Fruit fly (Drosophila melanogaster) whole organism, wandering third instar larva: ENCODE data around the gene Lsd-2.
A peak's percentile ranks its signal among the peaks of the same experiment; 100 is the strongest.

Source experiments
- Abd-B ChIP-seq: fragments of >200 bp; optimal IDR thresholded peaks from 2 replicates; lab custom pipeline; 2017; ENCODE audit warnings: missing biosample characterization, missing genetic modification characterization
- CG32264 ChIP-seq: fragments of 200-800 bp; sonication (Bioruptor generic); optimal IDR thresholded peaks from 2 replicates; lab custom pipeline; 2016; ENCODE audit warnings: missing biosample characterization, missing genetic modification characterization
- CG9705 ChIP-seq: fragments of 200-800 bp; sonication (Bioruptor generic); optimal IDR thresholded peaks from 2 replicates; lab custom pipeline; 2018; ENCODE audit warnings: missing biosample characterization, mild to moderate bottlenecking, missing genetic modification characterization
- CrebA ChIP-seq: fragments of 200-800 bp; sonication (Bioruptor generic); optimal IDR thresholded peaks from 2 replicates; lab custom pipeline; 2016; ENCODE audit warnings: missing biosample characterization, mild to moderate bottlenecking, missing genetic modification characterization, borderline replicate concordance
- Dfd ChIP-seq: fragments of >200 bp; optimal IDR thresholded peaks from 2 replicates; lab custom pipeline; 2017; ENCODE audit warnings: missing biosample characterization, missing genetic modification characterization
- Dif ChIP-seq: fragments of 200-275, 200-300 bp; sonication (Bioruptor generic); optimal IDR thresholded peaks from 2 replicates; lab custom pipeline; 2018; ENCODE audit warnings: missing biosample characterization, missing genetic modification characterization; ENCODE audit not compliant: partially characterized antibody
- GATAd ChIP-seq: sonication (Bioruptor generic); optimal IDR thresholded peaks from 2 replicates; lab custom pipeline; 2016; ENCODE audit warnings: missing biosample characterization, missing genetic modification characterization
- HLH106 ChIP-seq: fragments of 200-800 bp; optimal IDR thresholded peaks from 3 replicates; lab custom pipeline; 2019; ENCODE audit warnings: missing biosample characterization, mild to moderate bottlenecking, missing genetic modification characterization, moderate library complexity
- Hnf4 ChIP-seq: fragments of 200-800 bp; sonication (Bioruptor generic); optimal IDR thresholded peaks from 2 replicates; lab custom pipeline; 2016; ENCODE audit warnings: missing biosample characterization, mild to moderate bottlenecking, missing genetic modification characterization
- Hr78 ChIP-seq: fragments of >200 bp; optimal IDR thresholded peaks from 2 replicates; lab custom pipeline; 2017; ENCODE audit warnings: missing biosample characterization, missing genetic modification characterization
- Hr83 ChIP-seq: fragments of 200-300 bp; sonication (Bioruptor generic); optimal IDR thresholded peaks from 2 replicates; lab custom pipeline; 2016; ENCODE audit warnings: missing biosample characterization, mild to moderate bottlenecking, missing genetic modification characterization, moderate library complexity; ENCODE audit not compliant: poor library complexity, severe bottlenecking
- Jra ChIP-seq: sonication (Bioruptor generic); optimal IDR thresholded peaks from 2 replicates; lab custom pipeline; 2016; ENCODE audit warnings: missing biosample characterization, missing genetic modification characterization
- Mio ChIP-seq: sonication (Bioruptor generic); optimal IDR thresholded peaks from 2 replicates; lab custom pipeline; 2016; ENCODE audit warnings: missing biosample characterization, missing genetic modification characterization
- Myc ChIP-seq: fragments of >200 bp; optimal IDR thresholded peaks from 2 replicates; lab custom pipeline; 2017
- N ChIP-seq: fragments of >200 bp; optimal IDR thresholded peaks from 2 replicates; lab custom pipeline; 2018; ENCODE audit warnings: missing biosample characterization, missing external identifiers, missing genetic modification characterization
- OdsH ChIP-seq: fragments of 200-800 bp; sonication (Bioruptor generic); optimal IDR thresholded peaks from 2 replicates; lab custom pipeline; 2016; ENCODE audit warnings: missing biosample characterization, mild to moderate bottlenecking, missing genetic modification characterization
- Rel ChIP-seq, 2 experiments: fragments of 200-800 bp; sonication (Bioruptor generic) in 1 of 2; optimal IDR thresholded peaks; 2 replicates in 1 of 2; 3 replicates in 1 of 2; lab custom pipeline; 2016 to 2019; ENCODE audit warnings: mild to moderate bottlenecking in 2 of 2, missing biosample characterization in 2 of 2, missing genetic modification characterization in 2 of 2, moderate library complexity in 1 of 2
- Vsx2 ChIP-seq: fragments of 200-300, 225-300 bp; sonication (Bioruptor generic); optimal IDR thresholded peaks from 2 replicates; lab custom pipeline; 2018; ENCODE audit warnings: missing biosample characterization, missing genetic modification characterization; ENCODE audit not compliant: partially characterized antibody
- br ChIP-seq: fragments of 200-800 bp; sonication (Bioruptor generic); optimal IDR thresholded peaks from 2 replicates; lab custom pipeline; 2016; ENCODE audit warnings: missing biosample characterization, missing genetic modification characterization
- brk ChIP-seq: fragments of 200-800 bp; sonication (Bioruptor generic); optimal IDR thresholded peaks from 2 replicates; lab custom pipeline; 2016; ENCODE audit warnings: missing biosample characterization, mild to moderate bottlenecking, missing genetic modification characterization
- dmrt93B ChIP-seq: fragments of 200-800 bp; sonication (Bioruptor generic); optimal IDR thresholded peaks from 2 replicates; lab custom pipeline; 2018; ENCODE audit warnings: missing biosample characterization, mild to moderate bottlenecking, missing genetic modification characterization
- dsf ChIP-seq: sonication (Bioruptor generic); optimal IDR thresholded peaks from 2 replicates; lab custom pipeline; 2016; ENCODE audit warnings: missing biosample characterization, missing genetic modification characterization, borderline replicate concordance
- ey ChIP-seq: fragments of 200-800 bp; sonication (Bioruptor generic); optimal IDR thresholded peaks from 2 replicates; lab custom pipeline; 2016; ENCODE audit warnings: missing biosample characterization, missing genetic modification characterization
- fru ChIP-seq: fragments of 200-800 bp; sonication (Bioruptor generic); optimal IDR thresholded peaks from 3 replicates; lab custom pipeline; 2016; ENCODE audit warnings: missing biosample characterization, mild to moderate bottlenecking, missing genetic modification characterization
- h ChIP-seq: fragments of 200-800 bp; sonication (Bioruptor generic); optimal IDR thresholded peaks from 3 replicates; lab custom pipeline; 2016; ENCODE audit warnings: missing biosample characterization, mild to moderate bottlenecking, missing genetic modification characterization
- jim ChIP-seq: fragments of 175-275, 200-325 bp; sonication (Bioruptor generic); optimal IDR thresholded peaks from 2 replicates; lab custom pipeline; 2016; ENCODE audit warnings: missing biosample characterization, mild to moderate bottlenecking, missing genetic modification characterization
- lola ChIP-seq: fragments of >200 bp; optimal IDR thresholded peaks from 2 replicates; lab custom pipeline; 2017; ENCODE audit warnings: missing biosample characterization, missing genetic modification characterization
- psq ChIP-seq: fragments of 200-800 bp; sonication (Bioruptor generic); optimal IDR thresholded peaks from 3 replicates; lab custom pipeline; 2017; ENCODE audit warnings: missing biosample characterization, mild to moderate bottlenecking, missing genetic modification characterization, moderate library complexity
- rgr ChIP-seq: fragments of 200-800 bp; sonication (Bioruptor generic); optimal IDR thresholded peaks from 3 replicates; lab custom pipeline; 2016; ENCODE audit warnings: missing biosample characterization, mild to moderate bottlenecking, missing genetic modification characterization
- sage ChIP-seq: fragments of 200-800 bp; sonication (Bioruptor generic); optimal IDR thresholded peaks from 2 replicates; lab custom pipeline; 2016; ENCODE audit warnings: missing biosample characterization, mild to moderate bottlenecking, missing genetic modification characterization
- sv ChIP-seq: fragments of 200-800 bp; sonication (Bioruptor generic); optimal IDR thresholded peaks from 3 replicates; lab custom pipeline; 2016; ENCODE audit warnings: missing biosample characterization, missing genetic modification characterization
- usp ChIP-seq: fragments of >200 bp; optimal IDR thresholded peaks from 2 replicates; lab custom pipeline; 2017; ENCODE audit warnings: missing biosample characterization, missing genetic modification characterization
- woc ChIP-seq: sonication (Bioruptor generic); optimal IDR thresholded peaks from 2 replicates; lab custom pipeline; 2016; ENCODE audit warnings: missing biosample characterization, mild to moderate bottlenecking, missing genetic modification characterization

The Lsd-2 gene

DNA sequence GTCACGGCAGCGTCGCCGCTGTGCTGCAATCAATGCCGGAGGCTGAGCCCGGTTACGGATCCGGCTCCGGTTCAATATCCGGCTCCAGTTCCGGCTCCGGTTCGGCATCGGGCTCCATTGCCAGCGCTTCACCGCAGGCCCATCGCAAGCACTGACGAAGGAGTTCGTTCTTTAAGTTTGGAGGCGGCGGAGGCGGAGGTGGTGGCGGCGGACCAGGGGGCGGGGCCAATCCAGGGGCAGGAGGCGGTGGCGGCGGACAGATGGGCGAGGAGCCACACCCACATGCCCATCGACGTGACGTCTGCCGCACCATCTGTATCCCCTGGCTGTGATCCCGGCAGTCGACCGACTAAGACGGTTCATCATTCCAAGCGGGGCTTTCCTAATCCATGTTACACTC, 35.9 kb upstream of the Lsd-2 start:
- TF ChIP-seq Dfd (GFP tag; lab: Kevin White, UChicago) (peak; percentile 98), Hr83 (GFP tag; lab: Kevin White, UChicago) (no peak)

- no peak for TF ChIP-seq Vsx2 (GFP tag; lab: Kevin White, UChicago)
- no peak for TF ChIP-seq Rel (GFP tag; optimal IDR thresholded peaks at IDR 0.05; lab: Kevin White, UChicago)
- no peak for TF ChIP-seq Rel (tag; optimal IDR thresholded peaks at IDR 0.05; lab: Kevin White, UChicago)
- TF ChIP-seq dmrt93B (GFP tag; lab: Kevin White, UChicago) = no peak
- no peak for TF ChIP-seq CG9705 (GFP tag; lab: Kevin White, UChicago)
- no peak for TF ChIP-seq Dif
- TF ChIP-seq Abd-B (GFP tag; lab: Kevin White, UChicago) = no peak
- no peak for TF ChIP-seq GATAd (GFP tag; lab: Kevin White, UChicago)
- no peak for TF ChIP-seq Hr78 (GFP tag; lab: Kevin White, UChicago)
- TF ChIP-seq lola (GFP tag; lab: Kevin White, UChicago) = no peak
- TF ChIP-seq usp = no peak
- no peak for TF ChIP-seq sage (GFP tag; lab: Kevin White, UChicago)
- no peak for TF ChIP-seq Dfd (GFP tag; lab: Kevin White, UChicago)
- TF ChIP-seq N (GFP tag; lab: Kevin White, UChicago) = no peak
- TF ChIP-seq Mio (GFP tag; lab: Kevin White, UChicago) = no peak
- TF ChIP-seq, all 38 proteins: peak for 0
Measured at dm6 chrX:15095942-15096341, 19.9 kb upstream of the Lsd-2 start, which contains the start of gene CG9072. CG9072 (minus strand) TSS chrX:15096042.

dm6 chrX:15091159-15091558, 15.1 kb upstream of the Lsd-2 start:
- TF ChIP-seq Dif = no peak
- no peak for TF ChIP-seq dsf
- peak; percentile 82 for TF ChIP-seq Vsx2 (GFP tag; lab: Kevin White, UChicago)
- no peak for TF ChIP-seq GATAd (GFP tag; lab: Kevin White, UChicago)
- no peak for TF ChIP-seq lola (GFP tag; lab: Kevin White, UChicago)
- TF ChIP-seq Jra (GFP tag; lab: Kevin White, UChicago) = no peak
- TF ChIP-seq psq (GFP tag; lab: Kevin White, UChicago) = no peak
- TF ChIP-seq OdsH = no peak

DNA sequence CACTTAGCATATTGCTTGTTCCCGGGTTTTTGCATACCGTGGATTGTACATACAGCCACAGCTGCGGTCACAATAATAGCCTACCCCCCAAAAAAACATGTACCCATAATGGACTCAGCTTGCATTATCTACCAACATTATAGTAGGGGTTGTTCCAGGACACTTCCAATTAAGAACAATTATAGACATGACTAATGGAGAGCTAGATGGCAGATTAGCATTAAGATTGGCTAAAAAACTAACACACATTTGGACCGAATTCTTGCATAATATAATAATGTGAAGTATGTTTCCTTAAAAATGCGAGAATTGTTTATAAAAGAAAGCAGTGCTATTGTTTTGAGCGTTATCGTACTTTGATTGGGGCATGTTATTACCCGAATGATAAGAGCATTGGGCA, 14.4 kb upstream of the Lsd-2 start:
- TF ChIP-seq fru (GFP tag; lab: Kevin White, UChicago) (peak; percentile 27), OdsH (no peak), usp (no peak), HLH106 (tag; lab: Kevin White, UChicago) (peak; percentile 30), brk (GFP tag; lab: Kevin White, UChicago) (no peak)
- TF ChIP-seq, all 38 proteins: peak for 2

dm6 chrX:15089146-15089698, 13.2 kb upstream of the Lsd-2 start, which contains the start of gene Rab3-GEF:
Rab3-GEF (plus strand) TSS chrX:15089682.
- TF ChIP-seq woc (no peak), Hr78 (GFP tag; lab: Kevin White, UChicago) (no peak), rgr (GFP tag; lab: Kevin White, UChicago) (no peak)

DNA sequence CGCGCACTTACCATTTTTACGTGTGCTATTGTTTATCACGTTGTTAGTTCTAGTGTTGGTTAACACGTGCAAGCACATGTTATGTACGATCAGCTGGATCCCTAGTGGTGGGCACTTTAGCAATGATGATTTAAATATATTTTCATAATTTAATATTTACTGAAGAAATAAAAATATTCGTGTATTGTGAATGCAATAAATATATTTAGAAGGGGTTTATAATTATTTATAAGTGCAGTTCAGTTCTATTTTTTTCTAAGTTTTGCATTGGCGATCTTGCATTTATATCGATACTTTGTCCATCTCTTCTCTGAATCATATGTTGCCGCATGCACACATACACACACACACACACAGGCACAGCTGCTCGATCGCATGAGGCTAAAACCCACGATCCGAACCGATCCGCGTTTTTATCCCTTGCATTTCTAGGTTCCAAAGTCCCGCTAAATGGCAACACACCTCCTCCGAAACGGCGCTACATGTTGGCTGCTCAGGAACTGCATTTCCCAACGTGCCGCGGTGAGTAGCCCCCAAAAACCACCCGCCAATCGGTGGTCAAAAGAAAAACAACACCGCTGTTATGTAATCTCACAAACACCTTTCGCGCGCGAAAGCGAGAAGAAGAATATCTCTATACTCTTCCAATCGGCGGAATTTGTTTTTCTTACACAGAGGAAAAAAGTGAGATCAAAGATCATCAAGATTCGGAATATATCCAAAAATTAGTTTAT, 9.9 kb upstream of the Lsd-2 start, which contains the start of the genes CG15027 and Dbct:
CG15027 (minus strand) TSS at position 51 of the 734 bp plus-strand sequence.
Dbct (plus strand) TSS at position 349 of the 734 bp plus-strand sequence.
- peak; percentile 59 for TF ChIP-seq Jra (GFP tag; lab: Kevin White, UChicago)
- peak; percentile 64 for TF ChIP-seq CG9705 (GFP tag; lab: Kevin White, UChicago)
- peak; percentile 85 for TF ChIP-seq brk (GFP tag; lab: Kevin White, UChicago)
- peak; percentile 16 for TF ChIP-seq dsf
- TF ChIP-seq usp = no peak
- TF ChIP-seq ey (GFP tag; lab: Kevin White, UChicago) = peak; percentile 58
- no peak for TF ChIP-seq CrebA
- no peak for TF ChIP-seq lola (GFP tag; lab: Kevin White, UChicago)
- TF ChIP-seq Dfd (GFP tag; lab: Kevin White, UChicago) = no peak
- TF ChIP-seq CG32264 (GFP tag; lab: Kevin White, UChicago) = no peak
- no peak for TF ChIP-seq GATAd (GFP tag; lab: Kevin White, UChicago)
- TF ChIP-seq Rel (GFP tag; optimal IDR thresholded peaks at IDR 0.05; lab: Kevin White, UChicago) = peak; percentile 2
- TF ChIP-seq Rel (tag; optimal IDR thresholded peaks at IDR 0.05; lab: Kevin White, UChicago) = peak; percentile 52
- TF ChIP-seq h (GFP tag; lab: Kevin White, UChicago) = peak; percentile 82
- TF ChIP-seq Hnf4 (GFP tag; lab: Kevin White, UChicago) = peak; percentile 63
- TF ChIP-seq Dif = no peak
- no peak for TF ChIP-seq Hr83 (GFP tag; lab: Kevin White, UChicago)
- TF ChIP-seq jim (GFP tag; lab: Kevin White, UChicago) = no peak
- TF ChIP-seq Abd-B (GFP tag; lab: Kevin White, UChicago) = no peak
- TF ChIP-seq fru (GFP tag; lab: Kevin White, UChicago) = peak; percentile 67
- TF ChIP-seq N (GFP tag; lab: Kevin White, UChicago) = no peak
- TF ChIP-seq OdsH = peak; percentile 78
- peak; percentile 87 for TF ChIP-seq HLH106 (tag; lab: Kevin White, UChicago)
- TF ChIP-seq br (GFP tag; lab: Kevin White, UChicago) = peak; percentile 42
- TF ChIP-seq Myc = peak; percentile 49
- TF ChIP-seq Hr78 (GFP tag; lab: Kevin White, UChicago) = no peak
- no peak for TF ChIP-seq sv (GFP tag; lab: Kevin White, UChicago)
- peak; percentile 69 for TF ChIP-seq psq (GFP tag; lab: Kevin White, UChicago)
- TF ChIP-seq Mio (GFP tag; lab: Kevin White, UChicago) = no peak
